Fruit fly (Drosophila melanogaster) whole organism, embryonic: ENCODE data around the gene Gip.
A peak's percentile ranks its signal among the peaks of the same experiment; 100 is the strongest.

Experiments
- CG10274 ChIP-seq: fragments of 200-800 bp; sonication (Bioruptor generic); optimal IDR thresholded peaks from 3 replicates; lab custom pipeline; 2017; ENCODE audit warnings: missing biosample characterization, mild to moderate bottlenecking, missing genetic modification characterization
- CG11504 ChIP-seq: fragments of 200-800 bp; sonication (Bioruptor generic); optimal IDR thresholded peaks from 3 replicates; lab custom pipeline; 2019; ENCODE audit warnings: missing biosample characterization, mild to moderate bottlenecking, missing genetic modification characterization, moderate library complexity
- CG12155 ChIP-seq: fragments of 200-800 bp; sonication (Bioruptor generic); optimal IDR thresholded peaks from 3 replicates; lab custom pipeline; 2016; ENCODE audit warnings: missing biosample characterization, missing genetic modification characterization
- CG12219 ChIP-seq: fragments of 200-800 bp; sonication (Bioruptor generic); optimal IDR thresholded peaks from 3 replicates; lab custom pipeline; 2018; ENCODE audit warnings: missing biosample characterization, mild to moderate bottlenecking, missing genetic modification characterization
- CG12391 ChIP-seq: fragments of 200-800 bp; sonication (Bioruptor generic); optimal IDR thresholded peaks from 3 replicates; lab custom pipeline; 2018; ENCODE audit warnings: missing biosample characterization, mild to moderate bottlenecking, missing genetic modification characterization, moderate library complexity
- CG12942 ChIP-seq: fragments of 200-800 bp; sonication (Bioruptor generic); optimal IDR thresholded peaks from 3 replicates; lab custom pipeline; 2016; ENCODE audit warnings: missing biosample characterization, missing genetic modification characterization
- CG13296 ChIP-seq: fragments of 200-800 bp; sonication (Bioruptor generic); optimal IDR thresholded peaks from 3 replicates; lab custom pipeline; 2018; ENCODE audit warnings: missing biosample characterization, mild to moderate bottlenecking, missing genetic modification characterization
- CG13424 ChIP-seq: fragments of 200-800 bp; sonication (Bioruptor generic); optimal IDR thresholded peaks from 2 replicates; lab custom pipeline; 2019; ENCODE audit warnings: missing biosample characterization, mild to moderate bottlenecking, missing genetic modification characterization, moderate library complexity
- CG13624 ChIP-seq: fragments of 200-800 bp; sonication (Bioruptor generic); optimal IDR thresholded peaks from 2 replicates; lab custom pipeline; 2016; ENCODE audit warnings: missing biosample characterization, missing genetic modification characterization
- CG13894 ChIP-seq: fragments of 200-800 bp; sonication (Bioruptor generic); optimal IDR thresholded peaks from 3 replicates; lab custom pipeline; 2018; ENCODE audit warnings: missing biosample characterization, mild to moderate bottlenecking, missing genetic modification characterization, moderate library complexity
- CG15269 ChIP-seq: fragments of 200-800 bp; sonication (Bioruptor generic); optimal IDR thresholded peaks from 2 replicates; lab custom pipeline; 2018; ENCODE audit warnings: missing biosample characterization, mild to moderate bottlenecking, missing genetic modification characterization, moderate library complexity
- CG16815 ChIP-seq: fragments of 200-800 bp; sonication (Bioruptor generic); optimal IDR thresholded peaks from 3 replicates; lab custom pipeline; 2017; ENCODE audit warnings: missing biosample characterization, mild to moderate bottlenecking, missing genetic modification characterization
- CG1792 ChIP-seq: fragments of 200-800 bp; sonication (Bioruptor generic); optimal IDR thresholded peaks from 2 replicates; lab custom pipeline; 2016; ENCODE audit warnings: missing biosample characterization, missing genetic modification characterization
- CG2712 ChIP-seq: fragments of 200-800 bp; optimal IDR thresholded peaks from 3 replicates; lab custom pipeline; 2019; ENCODE audit warnings: missing biosample characterization, mild to moderate bottlenecking, missing genetic modification characterization, moderate library complexity
- CG32767 ChIP-seq: fragments of 200-800 bp; sonication (Bioruptor generic); IDR thresholded peaks from 2 replicates; pipeline ENCODE4 v1.3.6; 2022; ENCODE audit warnings: missing biosample characterization, missing genetic modification characterization
- CG34376 ChIP-seq: fragments of 200-800 bp; sonication (Bioruptor generic); optimal IDR thresholded peaks from 2 replicates; lab custom pipeline; 2018; ENCODE audit warnings: missing biosample characterization, mild to moderate bottlenecking, missing genetic modification characterization
- CG34422 ChIP-seq: fragments of 200-800 bp; sonication (Bioruptor generic); IDR thresholded peaks from 3 replicates; pipeline ENCODE4 v1.3.6; 2022; ENCODE audit warnings: missing biosample characterization, missing genetic modification characterization
- CG3838 ChIP-seq: fragments of 200-800 bp; sonication (Bioruptor generic); optimal IDR thresholded peaks from 3 replicates; lab custom pipeline; 2016; ENCODE audit warnings: missing biosample characterization, missing genetic modification characterization
- CG4730 ChIP-seq: fragments of 200-800 bp; sonication (Bioruptor generic); IDR thresholded peaks from 2 replicates; pipeline ENCODE4 v1.3.6; 2022; ENCODE audit warnings: missing biosample characterization, missing genetic modification characterization
- CG5180 ChIP-seq: fragments of 200-800 bp; sonication (Bioruptor generic); optimal IDR thresholded peaks from 3 replicates; lab custom pipeline; 2017; ENCODE audit warnings: missing biosample characterization, missing genetic modification characterization, mild to moderate bottlenecking, moderate library complexity, missing genetic modification reagents
- CG6683 ChIP-seq: fragments of 200-800 bp; sonication (Bioruptor generic); optimal IDR thresholded peaks from 2 replicates; lab custom pipeline; 2017; ENCODE audit warnings: missing biosample characterization, mild to moderate bottlenecking, missing genetic modification characterization, missing genetic modification reagents
- CG6854 ChIP-seq: fragments of 200-800 bp; sonication (Bioruptor generic); optimal IDR thresholded peaks from 3 replicates; lab custom pipeline; 2017; ENCODE audit warnings: missing biosample characterization, mild to moderate bottlenecking, missing genetic modification characterization
- CG7271 ChIP-seq: fragments of 200-800 bp; sonication (Bioruptor generic); optimal IDR thresholded peaks from 2 replicates; lab custom pipeline; 2018; ENCODE audit warnings: missing biosample characterization, mild to moderate bottlenecking, missing genetic modification characterization, moderate library complexity
- CG8388 ChIP-seq: fragments of 200-800 bp; sonication (Bioruptor generic); optimal IDR thresholded peaks from 2 replicates; lab custom pipeline; 2019; ENCODE audit warnings: missing biosample characterization, mild to moderate bottlenecking, missing genetic modification characterization, moderate library complexity
- CG9215 ChIP-seq: fragments of 200-800 bp; sonication (Bioruptor generic); IDR thresholded peaks from 2 replicates; pipeline ENCODE4 v1.3.6; 2022; ENCODE audit warnings: missing biosample characterization, missing genetic modification characterization
- CG9817 ChIP-seq: fragments of 200-800 bp; sonication (Bioruptor generic); optimal IDR thresholded peaks from 2 replicates; lab custom pipeline; 2018; ENCODE audit warnings: missing biosample characterization, mild to moderate bottlenecking, missing genetic modification characterization, moderate library complexity
- CG9932 ChIP-seq: fragments of 200-800 bp; sonication (Bioruptor generic); IDR thresholded peaks from 2 replicates; pipeline ENCODE4 v1.3.6; 2022; ENCODE audit warnings: missing biosample characterization, missing genetic modification characterization
- CrebB ChIP-seq: fragments of 200-800 bp; sonication (Bioruptor generic); optimal IDR thresholded peaks from 3 replicates; lab custom pipeline; 2018; ENCODE audit warnings: missing biosample characterization, mild to moderate bottlenecking, missing genetic modification characterization
- Dad ChIP-seq: fragments of 200-800 bp; sonication (Bioruptor generic); optimal IDR thresholded peaks from 3 replicates; lab custom pipeline; 2016; ENCODE audit warnings: missing biosample characterization, missing genetic modification characterization
- Doc2 ChIP-seq: fragments of 200-800 bp; sonication (Bioruptor generic); IDR thresholded peaks from 2 replicates; pipeline ENCODE4 v1.3.6; 2022; ENCODE audit warnings: missing biosample characterization, missing genetic modification characterization
- E2f2 ChIP-seq: fragments of 200-800 bp; sonication (Bioruptor generic); IDR thresholded peaks from 2 replicates; pipeline ENCODE4 v1.3.6; 2022; ENCODE audit warnings: missing biosample characterization, missing genetic modification characterization
- Fer1 ChIP-seq: fragments of 200-800 bp; sonication (Bioruptor generic); optimal IDR thresholded peaks from 2 replicates; lab custom pipeline; 2017; ENCODE audit warnings: missing biosample characterization, mild to moderate bottlenecking, missing genetic modification characterization
- HLH3B ChIP-seq: fragments of 200-800 bp; sonication (Bioruptor generic); IDR thresholded peaks from 2 replicates; pipeline ENCODE4 v1.3.6; 2022; ENCODE audit warnings: missing biosample characterization, missing genetic modification characterization
- Hmr ChIP-seq: fragments of 200-800 bp; sonication (Bioruptor generic); optimal IDR thresholded peaks from 3 replicates; lab custom pipeline; 2017; ENCODE audit warnings: mild to moderate bottlenecking, missing biosample characterization, missing genetic modification reagents, missing genetic modification characterization
- NfI ChIP-seq: fragments of 200-800 bp; sonication (Bioruptor generic); optimal IDR thresholded peaks from 3 replicates; lab custom pipeline; 2018; ENCODE audit warnings: missing biosample characterization, mild to moderate bottlenecking, missing genetic modification characterization, moderate library complexity
- PHDP ChIP-seq: fragments of 200-800 bp; sonication (Bioruptor generic); optimal IDR thresholded peaks from 3 replicates; lab custom pipeline; 2018; ENCODE audit warnings: missing biosample characterization, mild to moderate bottlenecking, missing genetic modification characterization, moderate library complexity
- Sox100B ChIP-seq: fragments of 200-800 bp; sonication (Bioruptor generic); optimal IDR thresholded peaks from 3 replicates; lab custom pipeline; 2018; ENCODE audit warnings: missing biosample characterization, mild to moderate bottlenecking, missing genetic modification characterization
- Sox102F ChIP-seq: fragments of 200-800 bp; sonication (Bioruptor generic); optimal IDR thresholded peaks from 2 replicates; lab custom pipeline; 2018; ENCODE audit warnings: missing biosample characterization, mild to moderate bottlenecking, missing genetic modification characterization, moderate library complexity
- Xrp1 ChIP-seq: fragments of 200-800 bp; sonication (Bioruptor generic); IDR thresholded peaks from 2 replicates; pipeline ENCODE4 v1.3.6; 2022; ENCODE audit warnings: missing biosample characterization, missing genetic modification characterization
- YL-1 ChIP-seq: fragments of 200-800 bp; sonication (Bioruptor generic); optimal IDR thresholded peaks from 3 replicates; lab custom pipeline; 2017; ENCODE audit warnings: missing biosample characterization, mild to moderate bottlenecking, missing genetic modification characterization
- ash1 ChIP-seq: fragments of 200-800 bp; sonication (Bioruptor generic); optimal IDR thresholded peaks from 2 replicates; lab custom pipeline; 2018; ENCODE audit warnings: missing biosample characterization, mild to moderate bottlenecking, missing genetic modification characterization
- bsh ChIP-seq, 2 experiments: fragments of 200-800 bp; sonication (Bioruptor generic); optimal IDR thresholded peaks; 2 replicates each; lab custom pipeline; 2017 to 2018; ENCODE audit warnings: mild to moderate bottlenecking in 2 of 2, missing biosample characterization in 2 of 2, missing genetic modification characterization in 2 of 2, moderate library complexity in 1 of 2
- dmrt11E ChIP-seq: fragments of 200-800 bp; sonication (Bioruptor generic); optimal IDR thresholded peaks from 3 replicates; lab custom pipeline; 2018; ENCODE audit warnings: missing biosample characterization, mild to moderate bottlenecking, missing genetic modification characterization, moderate library complexity
- dmrt99B ChIP-seq: fragments of 200-800 bp; sonication (Bioruptor generic); optimal IDR thresholded peaks from 2 replicates; lab custom pipeline; 2018; ENCODE audit warnings: missing biosample characterization, mild to moderate bottlenecking, missing genetic modification characterization, moderate library complexity
- fru ChIP-seq: fragments of >200 bp; optimal IDR thresholded peaks from 2 replicates; lab custom pipeline; 2017
- grn ChIP-seq: fragments of 200-800 bp; sonication (Bioruptor generic); optimal IDR thresholded peaks from 3 replicates; lab custom pipeline; 2017; ENCODE audit warnings: missing biosample characterization, missing genetic modification characterization
- mld ChIP-seq: fragments of 200-800 bp; sonication (Bioruptor generic); IDR thresholded peaks from 3 replicates; pipeline ENCODE4 v1.3.6; 2022; ENCODE audit warnings: missing biosample characterization, missing genetic modification characterization; ENCODE audit not compliant: partially characterized antibody
- row ChIP-seq: fragments of 200-800 bp; sonication (Bioruptor generic); IDR thresholded peaks from 3 replicates; pipeline ENCODE4 v1.3.6; 2022; ENCODE audit warnings: missing biosample characterization, missing genetic modification characterization
- sd ChIP-seq: fragments of 200-800 bp; sonication (Bioruptor generic); optimal IDR thresholded peaks from 3 replicates; lab custom pipeline; 2018; ENCODE audit warnings: missing biosample characterization, mild to moderate bottlenecking, missing genetic modification characterization, moderate library complexity
- slbo ChIP-seq: fragments of 200-800 bp; sonication (Bioruptor generic); IDR thresholded peaks from 2 replicates; pipeline ENCODE4 v1.3.6; 2022; ENCODE audit warnings: missing biosample characterization, missing genetic modification characterization
- zen2 ChIP-seq: fragments of 200-800 bp; sonication (Bioruptor generic); IDR thresholded peaks from 3 replicates; pipeline ENCODE4 v1.3.6; 2022; ENCODE audit warnings: missing biosample characterization, missing genetic modification characterization; ENCODE audit not compliant: partially characterized antibody

The Gip gene

DNA sequence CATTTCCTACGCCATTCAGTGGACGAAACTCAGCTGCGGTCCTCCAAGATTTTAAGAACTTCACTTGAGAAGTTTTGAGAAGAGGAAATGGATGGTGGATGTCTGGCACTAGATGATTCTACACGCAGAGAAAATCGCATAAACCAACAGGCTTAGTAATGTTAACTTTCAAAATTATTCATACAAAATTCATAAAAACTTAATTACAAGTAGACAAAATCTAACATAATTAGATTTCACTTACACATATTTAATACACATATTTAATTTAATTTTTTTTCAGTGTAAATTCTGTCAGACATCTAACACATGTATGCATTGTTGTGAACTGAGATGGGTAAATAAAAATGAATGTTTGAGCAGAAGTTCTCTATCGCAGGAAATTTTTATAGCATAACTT, 29.5 kb downstream of the Gip start:
- no peak for TF ChIP-seq CG13624
- no peak for TF ChIP-seq CG12219 (GFP tag; lab: Kevin White, UChicago)
- TF ChIP-seq CG2712 (tag; lab: Kevin White, UChicago): peak; percentile 28
- no peak for TF ChIP-seq CG6683
- TF ChIP-seq Sox100B: no peak
- TF ChIP-seq slbo (GFP tag; lab: Robert Waterston, UW): peak; percentile 39
- TF ChIP-seq CG9817 (tag; lab: Kevin White, UChicago): no peak
- TF ChIP-seq CG8388 (GFP tag; lab: Kevin White, UChicago): no peak
- TF ChIP-seq CG12391: peak; percentile 14
- peak; percentile 38; the same call in 1 of the 3 replicates for TF ChIP-seq row
- no peak for TF ChIP-seq CG13296 (GFP tag; lab: Kevin White, UChicago)
- TF ChIP-seq Dad (GFP tag; lab: Kevin White, UChicago): no peak
- no peak for TF ChIP-seq dmrt11E
- no peak for TF ChIP-seq CG4730 (GFP tag; lab: Robert Waterston, UW)
- no peak for TF ChIP-seq CG10274
- peak; percentile 44 for TF ChIP-seq dmrt99B (tag; lab: Kevin White, UChicago)
- TF ChIP-seq CG9215: no peak
- no peak for TF ChIP-seq CG7271 (tag; lab: Kevin White, UChicago)
- no peak for TF ChIP-seq CG1792 (GFP tag; lab: Kevin White, UChicago)
- TF ChIP-seq bsh (GFP tag; optimal IDR thresholded peaks at IDR 0.05; lab: Kevin White, UChicago): peak in 1 of 2 experiments; percentile 16
- TF ChIP-seq CG13424 (tag; lab: Kevin White, UChicago): peak; percentile 7
- TF ChIP-seq CG11504 (tag; lab: Kevin White, UChicago): peak; percentile 41
- no peak for TF ChIP-seq grn (GFP tag; lab: Kevin White, UChicago)
- TF ChIP-seq CG34376 (GFP tag; lab: Kevin White, UChicago): no peak
- peak; percentile 36 for TF ChIP-seq Sox102F (GFP tag; lab: Kevin White, UChicago)
- TF ChIP-seq CG3838 (GFP tag; lab: Kevin White, UChicago): no peak
- TF ChIP-seq CG5180 (GFP tag; lab: Kevin White, UChicago): no peak
- TF ChIP-seq CG34422 (GFP tag; lab: Robert Waterston, UW): no peak
- no peak for TF ChIP-seq fru (lab: Kevin White, UChicago)
- peak; percentile 29 for TF ChIP-seq Fer1 (GFP tag; lab: Kevin White, UChicago)
- no peak for TF ChIP-seq zen2 (GFP tag; lab: Robert Waterston, UW)
- TF ChIP-seq CrebB (tag; lab: Kevin White, UChicago): no peak
- 0 out of 2 replicates have a peak, but pooled peaks have one; percentile 9 for TF ChIP-seq Xrp1 (GFP tag; lab: Robert Waterston, UW)
- no peak for TF ChIP-seq CG12942
- TF ChIP-seq CG15269: peak; percentile 16
- no peak for TF ChIP-seq CG6854 (GFP tag; lab: Kevin White, UChicago)
- no peak for TF ChIP-seq CG32767 (GFP tag; lab: Robert Waterston, UW)
- no peak for TF ChIP-seq NfI (GFP tag; lab: Kevin White, UChicago)
- no peak for TF ChIP-seq CG12155 (GFP tag; lab: Kevin White, UChicago)
- TF ChIP-seq Doc2: no peak
- TF ChIP-seq mld (GFP tag; lab: Robert Waterston, UW): no peak
- TF ChIP-seq CG13894 (tag; lab: Kevin White, UChicago): no peak
- no peak for TF ChIP-seq HLH3B (GFP tag; lab: Robert Waterston, UW)
- TF ChIP-seq ash1 (GFP tag; lab: Kevin White, UChicago): no peak
- TF ChIP-seq CG9932 (GFP tag; lab: Robert Waterston, UW): no peak
- no peak for TF ChIP-seq E2f2 (GFP tag; lab: Robert Waterston, UW)
- no peak for TF ChIP-seq YL-1 (GFP tag; lab: Kevin White, UChicago)
- TF ChIP-seq CG16815 (GFP tag; lab: Kevin White, UChicago): no peak
- TF ChIP-seq PHDP: peak; percentile 8
- TF ChIP-seq Hmr (GFP tag; lab: Kevin White, UChicago): no peak
- no peak for TF ChIP-seq sd (tag; lab: Kevin White, UChicago)
